Fruit fly (Drosophila melanogaster) whole organism, embryonic: ENCODE data around the gene mmy.
A peak's percentile ranks its signal among the peaks of the same experiment; 100 is the strongest.

Experiments
- Aef1 ChIP-seq: fragments of 200-800 bp; sonication (Bioruptor generic); IDR thresholded peaks from 3 replicates; pipeline ENCODE4 v1.3.6; 2022; ENCODE audit warnings: missing biosample characterization, missing genetic modification characterization
- Asciz ChIP-seq: fragments of 200-800 bp; sonication (Bioruptor generic); optimal IDR thresholded peaks from 2 replicates; lab custom pipeline; 2017; ENCODE audit warnings: missing biosample characterization, mild to moderate bottlenecking, missing genetic modification characterization, missing genetic modification reagents
- Atf-2 ChIP-seq: fragments of 200-800 bp; sonication (Bioruptor generic); optimal IDR thresholded peaks from 2 replicates; lab custom pipeline; 2016; ENCODE audit warnings: missing biosample characterization, missing genetic modification characterization
- CG11723 ChIP-seq: fragments of 200-800 bp; sonication (Bioruptor generic); optimal IDR thresholded peaks from 2 replicates; lab custom pipeline; 2017; ENCODE audit warnings: missing biosample characterization, mild to moderate bottlenecking, missing genetic modification characterization
- CG12769 ChIP-seq: fragments of 200-800 bp; sonication (Bioruptor generic); optimal IDR thresholded peaks from 2 replicates; lab custom pipeline; 2019; ENCODE audit warnings: missing biosample characterization, mild to moderate bottlenecking, missing genetic modification characterization, moderate library complexity
- CG13775 ChIP-seq: fragments of 200-800 bp; sonication (Bioruptor generic); optimal IDR thresholded peaks from 3 replicates; lab custom pipeline; 2017; ENCODE audit warnings: missing biosample characterization, mild to moderate bottlenecking, missing genetic modification characterization
- CG15011 ChIP-seq: fragments of 200-800 bp; sonication (Bioruptor generic); optimal IDR thresholded peaks from 3 replicates; lab custom pipeline; 2018; ENCODE audit warnings: missing biosample characterization, mild to moderate bottlenecking, missing genetic modification characterization
- CG17612 ChIP-seq: fragments of 200-800 bp; sonication (Bioruptor generic); IDR thresholded peaks from 2 replicates; pipeline ENCODE4 v1.3.6; 2022; ENCODE audit warnings: missing biosample characterization, missing genetic modification characterization
- CG17912 ChIP-seq: fragments of 200-800 bp; sonication (Bioruptor generic); optimal IDR thresholded peaks from 2 replicates; lab custom pipeline; 2018; ENCODE audit warnings: missing biosample characterization, mild to moderate bottlenecking, missing genetic modification characterization
- CG32767 ChIP-seq: fragments of 200-800 bp; sonication (Bioruptor generic); IDR thresholded peaks from 2 replicates; pipeline ENCODE4 v1.3.6; 2022; ENCODE audit warnings: missing biosample characterization, missing genetic modification characterization
- CG4707 ChIP-seq: fragments of 200-800 bp; sonication (Bioruptor generic); optimal IDR thresholded peaks from 2 replicates; lab custom pipeline; 2018; ENCODE audit warnings: missing biosample characterization, mild to moderate bottlenecking, missing genetic modification characterization, moderate library complexity
- CG6654 ChIP-seq: fragments of 200-800 bp; sonication (Bioruptor generic); optimal IDR thresholded peaks from 2 replicates; lab custom pipeline; 2017; ENCODE audit warnings: missing biosample characterization, mild to moderate bottlenecking, missing genetic modification characterization
- CG7963 ChIP-seq: fragments of 200-800 bp; sonication (Bioruptor generic); IDR thresholded peaks from 3 replicates; pipeline ENCODE4 v1.3.6; 2022; ENCODE audit warnings: missing biosample characterization, missing genetic modification characterization; ENCODE audit not compliant: partially characterized antibody
- CG8944 ChIP-seq: fragments of 200-800 bp; sonication (Bioruptor generic); optimal IDR thresholded peaks from 3 replicates; lab custom pipeline; 2016; ENCODE audit warnings: missing biosample characterization, missing genetic modification characterization
- Dek ChIP-seq: fragments of 200-800 bp; sonication (Bioruptor generic); optimal IDR thresholded peaks from 3 replicates; lab custom pipeline; 2019; ENCODE audit warnings: missing biosample characterization, mild to moderate bottlenecking, missing genetic modification characterization, moderate library complexity
- HLH54F ChIP-seq: fragments of 200-800 bp; sonication (Bioruptor generic); optimal IDR thresholded peaks from 3 replicates; lab custom pipeline; 2016; ENCODE audit warnings: missing biosample characterization, missing genetic modification characterization
- Hmr ChIP-seq: fragments of 200-800 bp; sonication (Bioruptor generic); optimal IDR thresholded peaks from 3 replicates; lab custom pipeline; 2017; ENCODE audit warnings: mild to moderate bottlenecking, missing biosample characterization, missing genetic modification reagents, missing genetic modification characterization
- Hmx ChIP-seq: fragments of 200-800 bp; sonication (Bioruptor generic); optimal IDR thresholded peaks from 2 replicates; lab custom pipeline; 2016; ENCODE audit warnings: missing biosample characterization, missing genetic modification characterization
- Hr3 ChIP-seq: fragments of 200-800 bp; sonication (Bioruptor generic); optimal IDR thresholded peaks from 3 replicates; lab custom pipeline; 2016; ENCODE audit warnings: missing biosample characterization, missing genetic modification characterization
- Hsf ChIP-seq: fragments of 200-800 bp; sonication (Bioruptor generic); optimal IDR thresholded peaks from 3 replicates; lab custom pipeline; 2016; ENCODE audit warnings: missing biosample characterization, missing genetic modification characterization
- MESR4 ChIP-seq: fragments of 200-800 bp; sonication (Bioruptor generic); optimal IDR thresholded peaks from 2 replicates; lab custom pipeline; 2018; ENCODE audit warnings: missing biosample characterization, mild to moderate bottlenecking, missing genetic modification characterization, moderate library complexity
- Oli ChIP-seq: fragments of 200-800 bp; sonication (Bioruptor generic); optimal IDR thresholded peaks from 2 replicates; lab custom pipeline; 2018; ENCODE audit warnings: missing biosample characterization, mild to moderate bottlenecking, missing genetic modification characterization, moderate library complexity
- Poxn ChIP-seq: fragments of 200-800 bp; sonication (Bioruptor generic); IDR thresholded peaks from 2 replicates; pipeline ENCODE4 v1.3.6; 2022; ENCODE audit warnings: missing biosample characterization, missing genetic modification characterization
- Sox100B ChIP-seq: fragments of 200-800 bp; sonication (Bioruptor generic); optimal IDR thresholded peaks from 3 replicates; lab custom pipeline; 2018; ENCODE audit warnings: missing biosample characterization, mild to moderate bottlenecking, missing genetic modification characterization
- YL-1 ChIP-seq: fragments of 200-800 bp; sonication (Bioruptor generic); optimal IDR thresholded peaks from 3 replicates; lab custom pipeline; 2017; ENCODE audit warnings: missing biosample characterization, mild to moderate bottlenecking, missing genetic modification characterization
- br ChIP-seq: fragments of >200 bp; optimal IDR thresholded peaks from 2 replicates; lab custom pipeline; 2017
- cg ChIP-seq: fragments of 200-800 bp; sonication (Bioruptor generic); optimal IDR thresholded peaks from 3 replicates; lab custom pipeline; 2019; ENCODE audit warnings: missing biosample characterization, mild to moderate bottlenecking, missing genetic modification characterization, moderate library complexity
- chif ChIP-seq, 2 experiments: fragments of 200-800 bp; sonication (Bioruptor generic); optimal IDR thresholded peaks; 3 replicates each; lab custom pipeline; 2016; ENCODE audit warnings: missing biosample characterization in 2 of 2, missing genetic modification characterization in 2 of 2
- chn ChIP-seq: fragments of 200-800 bp; sonication (Bioruptor generic); optimal IDR thresholded peaks from 2 replicates; lab custom pipeline; 2016; ENCODE audit warnings: missing biosample characterization, missing genetic modification characterization
- crol ChIP-seq: fragments of 200-800 bp; sonication (Bioruptor generic); IDR thresholded peaks from 2 replicates; pipeline ENCODE4 v1.3.6; 2022; ENCODE audit warnings: missing biosample characterization, missing genetic modification characterization
- dpn ChIP-seq, 2 experiments: fragments of 200-800 bp; sonication (Bioruptor generic); optimal IDR thresholded peaks; 3 replicates each; lab custom pipeline; 2016; ENCODE audit warnings: missing biosample characterization in 2 of 2, missing genetic modification characterization in 2 of 2
- exex ChIP-seq: fragments of 200-800 bp; sonication (Bioruptor generic); optimal IDR thresholded peaks from 4 replicates; lab custom pipeline; 2018; ENCODE audit warnings: missing biosample characterization, mild to moderate bottlenecking, missing genetic modification characterization, moderate library complexity
- fd102C ChIP-seq: fragments of 200-800 bp; sonication (Bioruptor generic); optimal IDR thresholded peaks from 2 replicates; lab custom pipeline; 2018; ENCODE audit warnings: missing biosample characterization, mild to moderate bottlenecking, missing genetic modification characterization, moderate library complexity
- fu2 ChIP-seq: fragments of 200-800 bp; sonication (Bioruptor generic); optimal IDR thresholded peaks from 2 replicates; lab custom pipeline; 2016; ENCODE audit warnings: missing biosample characterization, missing genetic modification characterization
- lmd ChIP-seq: fragments of 200-800 bp; sonication (Bioruptor generic); IDR thresholded peaks from 2 replicates; pipeline ENCODE4 v1.3.6; 2022; ENCODE audit warnings: missing biosample characterization, missing genetic modification characterization
- nerfin-2 ChIP-seq: fragments of 200-800 bp; sonication (Bioruptor generic); IDR thresholded peaks from 2 replicates; pipeline ENCODE4 v1.3.6; 2022; ENCODE audit warnings: missing biosample characterization, missing genetic modification characterization; ENCODE audit not compliant: partially characterized antibody
- org-1 ChIP-seq: fragments of 200-800 bp; sonication (Bioruptor generic); optimal IDR thresholded peaks from 2 replicates; lab custom pipeline; 2017; ENCODE audit warnings: missing biosample characterization, missing genetic modification characterization
- prd ChIP-seq, 3 experiments: fragments of >200 bp in 2 of 3; fragments of 200-800 bp in 1 of 3; sonication (Bioruptor generic) in 1 of 3; optimal IDR thresholded peaks in 2 of 3; IDR thresholded peaks in 1 of 3; 2 replicates in 2 of 3; 3 replicates in 1 of 3; pipeline versions ENCODE4 v1.3.6 to Lab custom; 2017 to 2022; ENCODE audit warnings: missing biosample characterization in 1 of 3, missing genetic modification characterization in 1 of 3
- ranshi ChIP-seq: fragments of 200-800 bp; sonication (Bioruptor generic); IDR thresholded peaks from 2 replicates; pipeline ENCODE4 v1.3.6; 2022; ENCODE audit warnings: missing biosample characterization, missing genetic modification characterization
- row ChIP-seq: fragments of 200-800 bp; sonication (Bioruptor generic); IDR thresholded peaks from 3 replicates; pipeline ENCODE4 v1.3.6; 2022; ENCODE audit warnings: missing biosample characterization, missing genetic modification characterization
- salm ChIP-seq: fragments of 200-800 bp; sonication (Bioruptor generic); optimal IDR thresholded peaks from 2 replicates; lab custom pipeline; 2018; ENCODE audit warnings: missing biosample characterization, mild to moderate bottlenecking, missing genetic modification characterization
- shn ChIP-seq: fragments of 200-800 bp; sonication (Bioruptor generic); optimal IDR thresholded peaks from 3 replicates; lab custom pipeline; 2016; ENCODE audit warnings: missing biosample characterization, missing genetic modification characterization
- sim ChIP-seq: fragments of 200-800 bp; sonication (Bioruptor generic); IDR thresholded peaks from 2 replicates; pipeline ENCODE4 v1.3.6; 2022; ENCODE audit warnings: missing biosample characterization, missing genetic modification characterization
- sna ChIP-seq: fragments of 200-800 bp; sonication (Bioruptor generic); IDR thresholded peaks from 2 replicates; pipeline ENCODE4 v1.3.6; 2022; ENCODE audit warnings: missing biosample characterization, missing genetic modification characterization; ENCODE audit not compliant: partially characterized antibody
- tgo ChIP-seq: fragments of 200-800 bp; sonication (Bioruptor generic); IDR thresholded peaks from 3 replicates; pipeline ENCODE4 v1.3.6; 2022; ENCODE audit warnings: missing biosample characterization, missing genetic modification characterization
- unpg ChIP-seq: fragments of 200-800 bp; sonication (Bioruptor generic); optimal IDR thresholded peaks from 3 replicates; lab custom pipeline; 2018; ENCODE audit warnings: missing biosample characterization, mild to moderate bottlenecking, missing genetic modification characterization, moderate library complexity
- vvl ChIP-seq: fragments of 200-800 bp; sonication (Bioruptor generic); IDR thresholded peaks from 2 replicates; pipeline ENCODE4 v1.3.6; 2022; ENCODE audit warnings: missing biosample characterization, missing genetic modification characterization
- zfh1 ChIP-seq: fragments of 200-800 bp; sonication (Bioruptor generic); IDR thresholded peaks from 3 replicates; pipeline ENCODE4 v1.3.6; 2022; ENCODE audit warnings: missing biosample characterization, missing genetic modification characterization

The mmy gene

dm6 chr2L:6473076-6474037 lies at the start of gene mmy (continued):
- TF ChIP-seq lmd (GFP tag; lab: Robert Waterston, UW) (peak; percentile 49), fd102C (GFP tag; lab: Kevin White, UChicago) (no peak), chif (GFP tag; optimal IDR thresholded peaks at IDR 0.05; lab: Kevin White, UChicago) (no peak), CG12769 (tag; lab: Kevin White, UChicago) (peak; percentile 60), CG15011 (peak; percentile 6), Hsf (GFP tag; lab: Kevin White, UChicago) (peak; percentile 1), Aef1 (peak; percentile 86), CG8944 (peak; percentile 19), CG17912 (GFP tag; lab: Kevin White, UChicago) (peak; percentile 53), YL-1 (GFP tag; lab: Kevin White, UChicago) (peak; percentile 29), zfh1 (GFP tag; lab: Robert Waterston, UW) (no peak), Hr3 (GFP tag; lab: Kevin White, UChicago) (no peak), chn (no peak), Asciz (GFP tag; lab: Kevin White, UChicago) (peak; percentile 44), CG11723 (no peak), row (peak; percentile 74), crol (GFP tag; lab: Robert Waterston, UW) (no peak), nerfin-2 (GFP tag; lab: Robert Waterston, UW) (0 out of 2 replicates have a peak, but pooled peaks have one; percentile 27), org-1 (GFP tag; lab: Kevin White, UChicago) (peak; percentile 4), CG32767 (0 out of 2 replicates have a peak, but pooled peaks have one; percentile 9), Oli (tag; lab: Kevin White, UChicago) (peak; percentile 71), vvl (GFP tag; lab: Robert Waterston, UW) (peak; percentile 37), CG6654 (peak; percentile 3), Hmx (GFP tag; lab: Kevin White, UChicago) (no peak), prd (optimal IDR thresholded peaks at IDR 0.05; lab: Kevin White, UChicago) (no peak), prd (GFP tag; IDR thresholded peaks at IDR 0.05; lab: Robert Waterston, UW) (peak; percentile 26; the same call in 1 of the 3 replicates), sim (GFP tag; lab: Robert Waterston, UW) (no peak), CG13775 (GFP tag; lab: Kevin White, UChicago) (no peak), salm (tag; lab: Kevin White, UChicago) (peak; percentile 13), dpn (GFP tag; optimal IDR thresholded peaks at IDR 0.05; lab: Kevin White, UChicago) (peak; percentile 8 to 16), fu2 (GFP tag; lab: Kevin White, UChicago) (peak; percentile 5), tgo (GFP tag; lab: Robert Waterston, UW) (peak; percentile 57; the same call in 2 of the 3 replicates), shn (peak; percentile 48), MESR4 (GFP tag; lab: Kevin White, UChicago) (peak; percentile 97), cg (peak; percentile 98), ranshi (0 out of 2 replicates have a peak, but pooled peaks have one; percentile 30), CG7963 (GFP tag; lab: Robert Waterston, UW) (no peak), Atf-2 (GFP tag; lab: Kevin White, UChicago) (no peak), HLH54F (GFP tag; lab: Kevin White, UChicago) (peak; percentile 32), CG17612 (GFP tag; lab: Robert Waterston, UW) (no peak), Hmr (peak; percentile 56), exex (peak; percentile 73), br (lab: Kevin White, UChicago) (no peak), Sox100B (GFP tag; lab: Kevin White, UChicago) (peak; percentile 39), CG4707 (GFP tag; lab: Kevin White, UChicago) (peak; percentile 38), Poxn (GFP tag; lab: Robert Waterston, UW) (no peak), Dek (peak; percentile 56), unpg (peak; percentile 60), sna (peak; percentile 52; the same call in 1 of the 2 replicates)
